Fruit fly (Drosophila melanogaster): Measurements from ENCODE around the gene Ent2.

Gene Ent2

dm6 chr2L:6610683-6611373, 48.7 kb downstream of the Ent2 start, which contains the start of gene CG11050 (continued):
- TF ChIP-seq D19A (tag; optimal IDR thresholded peaks at IDR 0.05), result peak; percentile 60
- TF ChIP-seq Aef1 (GFP tag; IDR thresholded peaks at IDR 0.05), result peak; percentile 59
- TF ChIP-seq knrl (GFP tag; IDR thresholded peaks at IDR 0.05; ENCODE audit: partially characterized antibody), result peak; percentile 63; the same call in 2 of the 3 replicates
- peak; percentile 65 for TF ChIP-seq Dp (GFP tag; optimal IDR thresholded peaks at IDR 0.05)
- peak; percentile 48 for TF ChIP-seq CG4854 (GFP tag; optimal IDR thresholded peaks at IDR 0.05)
- TF ChIP-seq bowl (GFP tag; IDR thresholded peaks at IDR 0.05), result peak; percentile 40; the same call in 1 of the 2 replicates
- TF ChIP-seq CG32532 (GFP tag; IDR thresholded peaks at IDR 0.05), result peak; percentile 87
- TF ChIP-seq otp (GFP tag; IDR thresholded peaks at IDR 0.05), result 0 out of 3 replicates have a peak, but pooled peaks have one; percentile 70
- TF ChIP-seq Ada2b (GFP tag; IDR thresholded peaks at IDR 0.05), result peak; percentile 71
- TF ChIP-seq disco-r (GFP tag; optimal IDR thresholded peaks at IDR 0.05), result peak; percentile 79
- TF ChIP-seq sisA (GFP tag; IDR thresholded peaks at IDR 0.05), result peak; percentile 80
- no peak for TF ChIP-seq croc (GFP tag; conservative IDR thresholded peaks at IDR 0.05)
- peak; percentile 72 for TF ChIP-seq CG10366 (GFP tag; IDR thresholded peaks at IDR 0.05)
- peak in 1 of 2 experiments; percentile 72 for TF ChIP-seq tll (GFP tag; optimal IDR thresholded peaks at IDR 0.05)
- TF ChIP-seq CG8478 (optimal IDR thresholded peaks at IDR 0.05), result no peak
- peak; percentile 96 for TF ChIP-seq stwl (tag; optimal IDR thresholded peaks at IDR 0.05)
- peak; percentile 89 for TF ChIP-seq ERR (GFP tag; optimal IDR thresholded peaks at IDR 0.05)
- peak in 1 of 2 experiments; percentile 37 for TF ChIP-seq insv (GFP tag; optimal IDR thresholded peaks at IDR 0.05)
- peak; percentile 74 for TF ChIP-seq emc (GFP tag; optimal IDR thresholded peaks at IDR 0.05)
- TF ChIP-seq inv (GFP tag; IDR thresholded peaks at IDR 0.05; ENCODE audit: partially characterized antibody), result peak; percentile 36; the same call in 1 of the 2 replicates
- TF ChIP-seq CG12391 (tag; optimal IDR thresholded peaks at IDR 0.05), result peak; percentile 81
- peak; percentile 60 for TF ChIP-seq amos (GFP tag; IDR thresholded peaks at IDR 0.05; ENCODE audit: partially characterized antibody)
- peak; percentile 40 for TF ChIP-seq CG6765 (GFP tag; optimal IDR thresholded peaks at IDR 0.05)
- TF ChIP-seq CG32772 (GFP tag; IDR thresholded peaks at IDR 0.05), result peak; percentile 46; the same call in 1 of the 2 replicates
- TF ChIP-seq fd102C (GFP tag; optimal IDR thresholded peaks at IDR 0.05), result no peak
- TF ChIP-seq wdn (GFP tag; IDR thresholded peaks at IDR 0.05), result peak; percentile 65
- peak; percentile 48; the same call in 1 of the 2 replicates for TF ChIP-seq unc-4 (GFP tag; IDR thresholded peaks at IDR 0.05; ENCODE audit: partially characterized antibody)
- TF ChIP-seq CG4707 (GFP tag; optimal IDR thresholded peaks at IDR 0.05), result peak; percentile 66
- peak; percentile 23 for TF ChIP-seq CG1233 (GFP tag; optimal IDR thresholded peaks at IDR 0.05)
- TF ChIP-seq CG17612 (GFP tag; IDR thresholded peaks at IDR 0.05), result peak; percentile 71; the same call in 1 of the 2 replicates
- TF ChIP-seq CG9437 (GFP tag; optimal IDR thresholded peaks at IDR 0.05), result peak; percentile 36
- peak; percentile 66 for TF ChIP-seq H2.0 (GFP tag; IDR thresholded peaks at IDR 0.05)
- TF ChIP-seq CG7963 (GFP tag; IDR thresholded peaks at IDR 0.05; ENCODE audit: partially characterized antibody), result no peak; the same call in 2 of the 3 replicates
- TF ChIP-seq unpg (GFP tag; optimal IDR thresholded peaks at IDR 0.05), result peak; percentile 84
- peak; percentile 99 for TF ChIP-seq zf30C (GFP tag; optimal IDR thresholded peaks at IDR 0.05)
- TF ChIP-seq fru (optimal IDR thresholded peaks at IDR 0.05), result no peak
- peak; percentile 69 for TF ChIP-seq slp2 (GFP tag; optimal IDR thresholded peaks at IDR 0.05)
- peak; percentile 73 for TF ChIP-seq CG12155 (GFP tag; optimal IDR thresholded peaks at IDR 0.05)
- peak; percentile 88 for TF ChIP-seq Dbx (GFP tag; IDR thresholded peaks at IDR 0.05)
- TF ChIP-seq CG8944 (GFP tag; optimal IDR thresholded peaks at IDR 0.05), result peak; percentile 87
- TF ChIP-seq prd (optimal IDR thresholded peaks at IDR 0.05), result no peak
- peak; percentile 73 for TF ChIP-seq prd (GFP tag; IDR thresholded peaks at IDR 0.05)
- TF ChIP-seq Sox102F (GFP tag; optimal IDR thresholded peaks at IDR 0.05), result peak; percentile 70
- peak; percentile 94 for TF ChIP-seq Ets97D (GFP tag; optimal IDR thresholded peaks at IDR 0.05)
- no peak for TF ChIP-seq btn (GFP tag; optimal IDR thresholded peaks at IDR 0.05)
- no peak for TF ChIP-seq GATAe (GFP tag; conservative IDR thresholded peaks at IDR 0.05)
- TF ChIP-seq Hand (GFP tag; optimal IDR thresholded peaks at IDR 0.05), result peak; percentile 64
- TF ChIP-seq zen2 (GFP tag; IDR thresholded peaks at IDR 0.05; ENCODE audit: partially characterized antibody), result peak; percentile 38; the same call in 1 of the 3 replicates
- TF ChIP-seq Meics (GFP tag; optimal IDR thresholded peaks at IDR 0.05), result peak; percentile 79

Data from whole organism, embryonic.